Fruit fly (Drosophila melanogaster) whole organism, embryonic: ENCODE data around the gene scpr-B.

ENCODE experiments used
- B-H2 ChIP-seq: fragments of 200-800 bp; sonication (Bioruptor generic); optimal IDR thresholded peaks from 2 replicates; lab custom pipeline; 2018; ENCODE audit warnings: missing biosample characterization, mild to moderate bottlenecking, missing genetic modification characterization
- Bdp1 ChIP-seq: fragments of 200-800 bp; sonication (Bioruptor generic); optimal IDR thresholded peaks from 3 replicates; lab custom pipeline; 2016; ENCODE audit warnings: missing biosample characterization, missing genetic modification characterization
- CG10431 ChIP-seq: fragments of 200-800 bp; sonication (Bioruptor generic); optimal IDR thresholded peaks from 3 replicates; lab custom pipeline; 2018; ENCODE audit warnings: missing biosample characterization, mild to moderate bottlenecking, missing genetic modification characterization
- CG12299 ChIP-seq: fragments of 200-800 bp; sonication (Bioruptor generic); optimal IDR thresholded peaks from 2 replicates; lab custom pipeline; 2018; ENCODE audit warnings: missing biosample characterization, mild to moderate bottlenecking, missing genetic modification characterization
- CG13287 ChIP-seq: fragments of 200-800 bp; sonication (Bioruptor generic); IDR thresholded peaks from 2 replicates; pipeline ENCODE4 v1.3.6; 2022; ENCODE audit warnings: missing biosample characterization, missing genetic modification characterization; ENCODE audit not compliant: partially characterized antibody
- CG15696 ChIP-seq: fragments of 200-800 bp; sonication (Bioruptor generic); optimal IDR thresholded peaks from 2 replicates; lab custom pipeline; 2019; ENCODE audit warnings: missing biosample characterization, mild to moderate bottlenecking, missing genetic modification characterization, moderate library complexity
- CG16813 ChIP-seq: fragments of 200-800 bp; sonication (Bioruptor generic); IDR thresholded peaks from 3 replicates; pipeline ENCODE4 v1.3.6; 2022; ENCODE audit warnings: missing biosample characterization, missing genetic modification characterization; ENCODE audit not compliant: partially characterized antibody
- CG17359 ChIP-seq: fragments of 200-800 bp; sonication (Bioruptor generic); optimal IDR thresholded peaks from 3 replicates; lab custom pipeline; 2018; ENCODE audit warnings: missing biosample characterization, mild to moderate bottlenecking, missing genetic modification characterization, moderate library complexity
- CG17568 ChIP-seq: fragments of 200-800 bp; sonication (Bioruptor generic); optimal IDR thresholded peaks from 2 replicates; lab custom pipeline; 2018; ENCODE audit warnings: missing biosample characterization, mild to moderate bottlenecking, missing genetic modification characterization, moderate library complexity
- CG18262 ChIP-seq: fragments of 200-800 bp; optimal IDR thresholded peaks from 3 replicates; lab custom pipeline; 2019; ENCODE audit warnings: missing biosample characterization, mild to moderate bottlenecking, missing genetic modification characterization, moderate library complexity
- CG32532 ChIP-seq: fragments of 200-800 bp; sonication (Bioruptor generic); IDR thresholded peaks from 2 replicates; pipeline ENCODE4 v1.3.6; 2022; ENCODE audit warnings: missing biosample characterization, missing genetic modification characterization
- CG6272 ChIP-seq: fragments of 200-800 bp; sonication (Bioruptor generic); IDR thresholded peaks from 2 replicates; pipeline ENCODE4 v1.3.6; 2022; ENCODE audit warnings: missing biosample characterization, missing genetic modification characterization
- CG6683 ChIP-seq: fragments of 200-800 bp; sonication (Bioruptor generic); optimal IDR thresholded peaks from 2 replicates; lab custom pipeline; 2017; ENCODE audit warnings: missing biosample characterization, mild to moderate bottlenecking, missing genetic modification characterization, missing genetic modification reagents
- CG7786 ChIP-seq: fragments of 200-800 bp; sonication (Bioruptor generic); optimal IDR thresholded peaks from 2 replicates; lab custom pipeline; 2016; ENCODE audit warnings: missing biosample characterization, missing genetic modification characterization
- CG8290 ChIP-seq, 3 experiments: fragments of 200-800 bp; sonication (Bioruptor generic); optimal IDR thresholded peaks; 2 replicates each; lab custom pipeline; 2016 to 2019; ENCODE audit warnings: missing biosample characterization in 3 of 3, missing genetic modification characterization in 3 of 3, mild to moderate bottlenecking in 2 of 3, moderate library complexity in 1 of 3
- CG8388 ChIP-seq: fragments of 200-800 bp; sonication (Bioruptor generic); optimal IDR thresholded peaks from 2 replicates; lab custom pipeline; 2019; ENCODE audit warnings: missing biosample characterization, mild to moderate bottlenecking, missing genetic modification characterization, moderate library complexity
- CG9817 ChIP-seq: fragments of 200-800 bp; sonication (Bioruptor generic); optimal IDR thresholded peaks from 2 replicates; lab custom pipeline; 2018; ENCODE audit warnings: missing biosample characterization, mild to moderate bottlenecking, missing genetic modification characterization, moderate library complexity
- CG9876 ChIP-seq: fragments of 200-800 bp; sonication (Bioruptor generic); optimal IDR thresholded peaks from 2 replicates; lab custom pipeline; 2016; ENCODE audit warnings: missing biosample characterization, missing genetic modification characterization
- CG9932 ChIP-seq: fragments of 200-800 bp; sonication (Bioruptor generic); IDR thresholded peaks from 2 replicates; pipeline ENCODE4 v1.3.6; 2022; ENCODE audit warnings: missing biosample characterization, missing genetic modification characterization
- Dad ChIP-seq: fragments of 200-800 bp; sonication (Bioruptor generic); optimal IDR thresholded peaks from 3 replicates; lab custom pipeline; 2016; ENCODE audit warnings: missing biosample characterization, missing genetic modification characterization
- HLH4C ChIP-seq: fragments of 200-800 bp; sonication (Bioruptor generic); IDR thresholded peaks from 3 replicates; pipeline ENCODE4 v1.3.6; 2022; ENCODE audit warnings: missing biosample characterization, missing genetic modification characterization; ENCODE audit not compliant: partially characterized antibody
- HLH54F ChIP-seq: fragments of 200-800 bp; sonication (Bioruptor generic); optimal IDR thresholded peaks from 3 replicates; lab custom pipeline; 2016; ENCODE audit warnings: missing biosample characterization, missing genetic modification characterization
- Hr78 ChIP-seq, 2 experiments: fragments of 200-800 bp in 1 of 2; fragments of >200 bp in 1 of 2; sonication (Bioruptor generic) in 1 of 2; optimal IDR thresholded peaks; 2 replicates each; lab custom pipeline; 2017 to 2019; ENCODE audit warnings: missing biosample characterization in 2 of 2, missing genetic modification characterization in 2 of 2, mild to moderate bottlenecking in 1 of 2, moderate library complexity in 1 of 2
- Lim3 ChIP-seq: fragments of 200-800 bp; sonication (Bioruptor generic); IDR thresholded peaks from 2 replicates; pipeline ENCODE4 v1.3.6; 2022; ENCODE audit warnings: missing biosample characterization, missing genetic modification characterization
- NC2α ChIP-seq: fragments of 200-800 bp; sonication (Bioruptor generic); optimal IDR thresholded peaks from 2 replicates; lab custom pipeline; 2016; ENCODE audit warnings: missing biosample characterization, missing genetic modification characterization
- NfI ChIP-seq: fragments of 200-800 bp; sonication (Bioruptor generic); optimal IDR thresholded peaks from 3 replicates; lab custom pipeline; 2018; ENCODE audit warnings: missing biosample characterization, mild to moderate bottlenecking, missing genetic modification characterization, moderate library complexity
- Oaz ChIP-seq: fragments of 200-800 bp; sonication (Bioruptor generic); IDR thresholded peaks from 2 replicates; pipeline ENCODE4 v1.3.6; 2022; ENCODE audit warnings: missing biosample characterization, missing genetic modification characterization
- Spps ChIP-seq: fragments of 200-800 bp; sonication (Bioruptor generic); optimal IDR thresholded peaks from 2 replicates; lab custom pipeline; 2018; ENCODE audit warnings: missing biosample characterization, mild to moderate bottlenecking, missing genetic modification characterization
- Ssrp ChIP-seq: fragments of 200-800 bp; sonication (Bioruptor generic); optimal IDR thresholded peaks from 2 replicates; lab custom pipeline; 2018; ENCODE audit warnings: missing biosample characterization, mild to moderate bottlenecking, missing genetic modification characterization, moderate library complexity
- ara ChIP-seq: fragments of 200-800 bp; sonication (Bioruptor generic); IDR thresholded peaks from 2 replicates; pipeline ENCODE4 v1.3.6; 2022; ENCODE audit warnings: missing biosample characterization, missing genetic modification characterization
- ato ChIP-seq: fragments of 200-800 bp; sonication (Bioruptor generic); IDR thresholded peaks from 2 replicates; pipeline ENCODE4 v1.3.6; 2022; ENCODE audit warnings: missing biosample characterization, missing genetic modification characterization; ENCODE audit not compliant: partially characterized antibody
- bab2 ChIP-seq: fragments of 200-800 bp; sonication (Bioruptor generic); optimal IDR thresholded peaks from 2 replicates; lab custom pipeline; 2016; ENCODE audit warnings: missing biosample characterization, missing genetic modification characterization
- caup ChIP-seq: fragments of 200-800 bp; sonication (Bioruptor generic); optimal IDR thresholded peaks from 3 replicates; lab custom pipeline; 2017; ENCODE audit warnings: missing biosample characterization, mild to moderate bottlenecking, missing genetic modification characterization, moderate library complexity; ENCODE audit not compliant: severe bottlenecking
- chm ChIP-seq: fragments of 200-800 bp; sonication (Bioruptor generic); IDR thresholded peaks from 2 replicates; pipeline ENCODE4 v1.3.6; 2022; ENCODE audit warnings: missing biosample characterization, missing genetic modification characterization
- ci ChIP-seq: fragments of 200-800 bp; sonication (Bioruptor generic); IDR thresholded peaks from 3 replicates; pipeline ENCODE4 v1.3.6; 2022; ENCODE audit warnings: missing biosample characterization, missing genetic modification characterization
- cwo ChIP-seq: fragments of 200-800 bp; sonication (Bioruptor generic); optimal IDR thresholded peaks from 3 replicates; lab custom pipeline; 2017; ENCODE audit warnings: missing biosample characterization, missing genetic modification characterization, mild to moderate bottlenecking, moderate library complexity, missing genetic modification reagents
- dm ChIP-seq: fragments of 200-800 bp; sonication (Bioruptor generic); optimal IDR thresholded peaks from 3 replicates; lab custom pipeline; 2016; ENCODE audit warnings: missing biosample characterization, missing genetic modification characterization
- fd64A ChIP-seq: fragments of 200-800 bp; sonication (Bioruptor generic); optimal IDR thresholded peaks from 3 replicates; lab custom pipeline; 2018; ENCODE audit warnings: missing biosample characterization, mild to moderate bottlenecking, missing genetic modification characterization
- fru ChIP-seq: fragments of >200 bp; optimal IDR thresholded peaks from 2 replicates; lab custom pipeline; 2017
- h ChIP-seq: fragments of >200 bp; optimal IDR thresholded peaks from 2 replicates; lab custom pipeline; 2017
- jigr1 ChIP-seq: fragments of 200-800 bp; sonication (Bioruptor generic); IDR thresholded peaks from 3 replicates; pipeline ENCODE4 v1.3.6; 2022; ENCODE audit warnings: missing biosample characterization, missing genetic modification characterization
- nerfin-2 ChIP-seq: fragments of 200-800 bp; sonication (Bioruptor generic); IDR thresholded peaks from 2 replicates; pipeline ENCODE4 v1.3.6; 2022; ENCODE audit warnings: missing biosample characterization, missing genetic modification characterization; ENCODE audit not compliant: partially characterized antibody
- ranshi ChIP-seq: fragments of 200-800 bp; sonication (Bioruptor generic); IDR thresholded peaks from 2 replicates; pipeline ENCODE4 v1.3.6; 2022; ENCODE audit warnings: missing biosample characterization, missing genetic modification characterization
- row ChIP-seq: fragments of 200-800 bp; sonication (Bioruptor generic); IDR thresholded peaks from 3 replicates; pipeline ENCODE4 v1.3.6; 2022; ENCODE audit warnings: missing biosample characterization, missing genetic modification characterization
- schlank ChIP-seq: fragments of 200-800 bp; sonication (Bioruptor generic); optimal IDR thresholded peaks from 2 replicates; lab custom pipeline; 2018; ENCODE audit warnings: missing biosample characterization, mild to moderate bottlenecking, missing genetic modification characterization
- shn ChIP-seq: fragments of 200-800 bp; sonication (Bioruptor generic); optimal IDR thresholded peaks from 3 replicates; lab custom pipeline; 2016; ENCODE audit warnings: missing biosample characterization, missing genetic modification characterization
- sqz ChIP-seq: fragments of 200-800 bp; sonication (Bioruptor generic); optimal IDR thresholded peaks from 3 replicates; lab custom pipeline; 2018; ENCODE audit warnings: missing biosample characterization, mild to moderate bottlenecking, missing genetic modification characterization
- tio ChIP-seq: fragments of 200-800 bp; sonication (Bioruptor generic); optimal IDR thresholded peaks from 2 replicates; lab custom pipeline; 2017; ENCODE audit warnings: missing biosample characterization, missing genetic modification characterization, inconsistent platforms
- trem ChIP-seq: fragments of 200-800 bp; optimal IDR thresholded peaks from 3 replicates; lab custom pipeline; 2019; ENCODE audit warnings: missing biosample characterization, mild to moderate bottlenecking, missing genetic modification characterization, moderate library complexity
- zen ChIP-seq: fragments of 200-800 bp; sonication (Bioruptor generic); optimal IDR thresholded peaks from 3 replicates; lab custom pipeline; 2018; ENCODE audit warnings: missing biosample characterization, mild to moderate bottlenecking, missing genetic modification characterization, moderate library complexity

scpr-B gene

DNA sequence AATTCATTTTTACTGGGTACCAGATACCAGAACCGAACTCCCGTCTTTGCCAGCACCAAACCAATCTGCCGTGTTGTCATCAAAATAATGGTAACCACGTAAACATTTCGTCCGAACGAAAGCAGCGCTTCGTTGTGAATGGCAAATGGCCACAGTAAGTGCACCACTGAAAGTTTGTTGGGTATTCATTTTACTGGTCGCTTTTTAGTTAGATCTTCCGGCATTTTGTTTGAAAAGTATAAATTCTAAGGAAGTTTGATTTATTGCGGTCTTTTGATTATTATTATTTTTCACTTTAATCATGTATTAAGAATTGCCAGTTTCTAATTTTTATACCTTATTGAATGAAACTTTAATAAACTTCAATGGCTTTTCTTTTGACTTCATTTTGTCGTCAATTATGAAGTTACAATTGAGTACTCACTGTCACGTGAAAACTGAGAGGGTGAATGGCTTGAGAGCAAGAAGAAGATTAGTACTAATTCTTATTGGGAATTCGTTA, 26.3 kb downstream of the scpr-B start, which contains the start of gene ZnT86D (continued):
- 0 out of 2 replicates have a peak, but pooled peaks have one; percentile 8 for TF ChIP-seq ara (GFP tag; lab: Robert Waterston, UW)
- TF ChIP-seq ato, result no peak
- TF ChIP-seq fd64A (GFP tag; lab: Kevin White, UChicago), result no peak
- TF ChIP-seq ci (GFP tag; lab: Robert Waterston, UW), result 0 out of 3 replicates have a peak, but pooled peaks have one; percentile 55
- no peak for TF ChIP-seq NC2α
- TF ChIP-seq Spps (tag; lab: Kevin White, UChicago), result no peak
- TF ChIP-seq tio (GFP tag; lab: Kevin White, UChicago), result no peak
- TF ChIP-seq nerfin-2, result no peak
- peak; percentile 24 for TF ChIP-seq CG8290 (GFP tag; optimal IDR thresholded peaks at IDR 0.05; lab: Kevin White, UChicago)
- TF ChIP-seq CG8290 (tag; optimal IDR thresholded peaks at IDR 0.05; lab: Kevin White, UChicago), result peak in 1 of 2 experiments; percentile 69
- TF ChIP-seq schlank (tag; lab: Kevin White, UChicago), result peak; percentile 57
- TF ChIP-seq CG9876 (GFP tag; lab: Kevin White, UChicago), result no peak
- TF ChIP-seq CG15696 (tag; lab: Kevin White, UChicago), result peak; percentile 55
- no peak for TF ChIP-seq CG6272 (GFP tag; lab: Robert Waterston, UW)
- peak; percentile 36 for TF ChIP-seq Ssrp
- TF ChIP-seq CG17568 (GFP tag; lab: Kevin White, UChicago), result peak; percentile 58
- peak; percentile 49 for TF ChIP-seq cwo
- TF ChIP-seq CG10431 (GFP tag; lab: Kevin White, UChicago), result no peak
- peak; percentile 46 for TF ChIP-seq sqz (GFP tag; lab: Kevin White, UChicago)
- peak; percentile 50 for TF ChIP-seq caup (GFP tag; lab: Kevin White, UChicago)
- no peak for TF ChIP-seq Oaz (GFP tag; lab: Robert Waterston, UW)
- TF ChIP-seq CG13287 (GFP tag; lab: Robert Waterston, UW), result no peak
- TF ChIP-seq trem, result peak; percentile 44
- peak; percentile 64 for TF ChIP-seq CG9817 (tag; lab: Kevin White, UChicago)
- peak; percentile 68 for TF ChIP-seq CG32532 (GFP tag; lab: Robert Waterston, UW)
- peak; percentile 77 for TF ChIP-seq CG9932
- no peak for TF ChIP-seq Hr78 (GFP tag; optimal IDR thresholded peaks at IDR 0.05; lab: Kevin White, UChicago)
- peak; percentile 98 for TF ChIP-seq row (GFP tag; lab: Robert Waterston, UW)
- no peak for TF ChIP-seq jigr1 (GFP tag; lab: Robert Waterston, UW)
- TF ChIP-seq CG7786 (GFP tag; lab: Kevin White, UChicago), result peak; percentile 21
- TF ChIP-seq CG12299 (tag; lab: Kevin White, UChicago), result peak; percentile 36
- TF ChIP-seq B-H2 (GFP tag; lab: Kevin White, UChicago), result peak; percentile 70
- TF ChIP-seq chm (GFP tag; lab: Robert Waterston, UW), result no peak
- TF ChIP-seq zen (tag; lab: Kevin White, UChicago), result peak; percentile 40
- TF ChIP-seq CG6683 (GFP tag; lab: Kevin White, UChicago), result peak; percentile 22
- TF ChIP-seq Dad (GFP tag; lab: Kevin White, UChicago), result peak; percentile 19
- peak; percentile 39 for TF ChIP-seq CG8388 (GFP tag; lab: Kevin White, UChicago)
- no peak for TF ChIP-seq CG16813 (GFP tag; lab: Robert Waterston, UW)
- peak; percentile 49 for TF ChIP-seq bab2 (GFP tag; lab: Kevin White, UChicago)
- TF ChIP-seq ranshi (GFP tag; lab: Robert Waterston, UW), result no peak
- TF ChIP-seq fru (lab: Kevin White, UChicago), result no peak
- peak; percentile 21 for TF ChIP-seq dm (GFP tag; lab: Kevin White, UChicago)
- TF ChIP-seq HLH54F (GFP tag; lab: Kevin White, UChicago), result peak; percentile 75
- peak; percentile 67 for TF ChIP-seq NfI (GFP tag; lab: Kevin White, UChicago)
- no peak for TF ChIP-seq Bdp1 (GFP tag; lab: Kevin White, UChicago)
- TF ChIP-seq HLH4C (GFP tag; lab: Robert Waterston, UW), result no peak
- TF ChIP-seq shn (GFP tag; lab: Kevin White, UChicago), result peak; percentile 69
- TF ChIP-seq CG18262, result peak; percentile 69
- TF ChIP-seq h, result no peak
- peak; percentile 51 for TF ChIP-seq CG17359
- no peak for TF ChIP-seq Lim3 (GFP tag; lab: Robert Waterston, UW)
